Fruit fly (Drosophila melanogaster): ENCODE data around the gene GstD11.
A peak's percentile ranks its signal among the peaks of the same experiment; 100 is the strongest.

Gene GstD11

DNA sequence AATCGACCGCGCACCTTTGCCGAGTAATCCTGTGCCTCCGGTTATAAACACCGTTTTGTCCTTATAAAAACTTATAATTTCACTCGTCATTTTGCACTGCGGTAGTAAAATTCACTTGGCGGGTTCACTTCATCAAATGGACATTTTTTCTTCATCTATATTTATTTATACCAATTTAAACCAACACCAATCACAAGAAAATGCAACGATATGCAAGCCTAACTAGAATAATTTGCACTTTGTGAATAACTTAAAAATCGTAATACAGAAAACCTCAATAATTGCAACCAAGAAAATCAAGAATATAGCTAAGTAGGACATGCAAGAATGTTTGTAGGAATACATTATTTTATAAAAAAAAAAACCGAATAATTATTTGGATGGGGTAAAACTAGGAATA, 12.7 kb downstream of the GstD11 start, which contains the start of the genes CG10096 and CG10097:
TSS of gene CG10096 (minus strand) at position 101 of the 400 bp plus-strand sequence.
TSS of gene CG10097 (minus strand) at position 101 of the 400 bp plus-strand sequence.
- TF ChIP-seq noc (tag; optimal IDR thresholded peaks at IDR 0.05) = no peak

DNA sequence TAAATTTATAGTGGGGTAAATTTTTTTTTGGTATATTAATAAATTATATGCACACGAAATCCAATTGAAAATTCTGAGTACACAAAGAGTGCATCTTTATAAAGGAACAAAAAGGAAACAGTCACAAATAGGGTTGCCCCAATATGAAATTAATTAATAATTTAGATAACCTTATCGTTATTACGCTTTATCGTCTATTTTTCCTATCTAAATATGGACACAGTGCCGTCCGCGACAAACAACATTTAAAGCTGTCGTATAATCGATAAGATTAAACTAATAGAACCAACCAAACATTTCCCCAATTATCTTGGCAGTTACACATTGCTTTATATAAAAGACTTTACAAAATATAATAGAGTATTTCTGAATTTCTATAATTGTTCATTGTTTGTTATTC, 14.9 kb downstream of the GstD11 start:
- TF ChIP-seq noc (tag; optimal IDR thresholded peaks at IDR 0.05) = no peak

DNA sequence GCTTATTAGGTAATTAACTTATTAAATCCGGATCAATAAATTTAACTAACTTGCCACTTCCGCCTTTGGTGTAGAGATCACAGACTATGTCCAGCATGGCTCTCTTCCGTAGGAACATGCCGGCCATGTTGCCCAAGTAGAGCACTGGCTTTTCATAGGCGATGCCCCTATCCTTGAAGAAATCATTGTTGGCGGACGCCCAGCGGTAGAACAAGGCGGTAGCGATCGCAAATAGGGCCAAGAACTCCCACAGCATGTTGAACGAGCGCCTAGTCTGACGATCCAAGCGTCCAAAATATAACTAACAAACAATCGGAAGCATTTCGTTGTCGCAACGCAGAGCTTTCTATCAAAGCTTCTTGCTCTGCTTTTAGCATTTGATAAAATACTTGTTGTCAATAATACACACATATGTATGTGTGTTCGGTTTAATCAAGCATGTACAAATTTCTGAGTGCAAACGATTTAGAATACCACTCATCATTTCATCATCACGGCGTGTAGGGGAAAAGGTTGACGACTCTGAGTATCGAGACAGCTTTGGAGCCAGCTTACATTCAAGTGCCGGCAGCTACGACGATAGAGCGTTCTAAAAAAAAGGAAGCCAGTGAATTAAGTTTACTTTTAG, 15.6 kb downstream of the GstD11 start, which contains the start of gene Cyp9f3:
TSS of gene Cyp9f3 (minus strand) at position 310 of the 628 bp plus-strand sequence.
- no peak for TF ChIP-seq noc (tag; optimal IDR thresholded peaks at IDR 0.05)

DNA sequence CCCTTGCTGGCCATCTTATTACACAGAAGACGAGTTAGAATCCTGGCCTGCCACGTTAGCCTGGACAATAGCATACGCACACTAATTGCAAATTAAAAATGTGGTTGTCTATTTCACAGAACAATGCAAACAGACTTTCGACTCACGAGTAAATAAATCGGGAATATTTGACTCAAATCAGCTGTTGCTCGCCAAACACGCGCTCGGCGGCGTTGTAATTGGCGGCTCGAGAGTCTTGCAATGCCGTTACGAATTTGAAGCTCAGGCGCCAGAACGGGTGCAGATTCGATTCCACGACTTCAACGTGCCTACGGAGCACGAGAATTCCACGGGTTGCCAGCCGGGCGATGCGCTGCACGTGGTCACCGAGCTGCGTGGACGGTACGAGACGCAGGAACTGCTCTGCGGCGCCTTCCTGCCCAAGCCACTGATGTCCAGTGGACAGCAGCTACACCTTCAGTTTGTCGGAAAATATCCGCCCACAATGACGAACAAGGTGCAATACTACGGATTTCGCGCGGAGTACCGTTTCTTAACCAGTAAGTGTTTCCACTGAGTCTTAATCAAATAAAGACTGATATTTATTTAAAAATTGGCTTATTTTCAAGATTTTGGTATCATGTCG, 18.6 kb downstream of the GstD11 start, which contains the start of gene DNAlig3:
TSS of gene DNAlig3 (minus strand) at position 168 of the 625 bp plus-strand sequence.
- TF ChIP-seq noc (tag; optimal IDR thresholded peaks at IDR 0.05) = no peak

DNA sequence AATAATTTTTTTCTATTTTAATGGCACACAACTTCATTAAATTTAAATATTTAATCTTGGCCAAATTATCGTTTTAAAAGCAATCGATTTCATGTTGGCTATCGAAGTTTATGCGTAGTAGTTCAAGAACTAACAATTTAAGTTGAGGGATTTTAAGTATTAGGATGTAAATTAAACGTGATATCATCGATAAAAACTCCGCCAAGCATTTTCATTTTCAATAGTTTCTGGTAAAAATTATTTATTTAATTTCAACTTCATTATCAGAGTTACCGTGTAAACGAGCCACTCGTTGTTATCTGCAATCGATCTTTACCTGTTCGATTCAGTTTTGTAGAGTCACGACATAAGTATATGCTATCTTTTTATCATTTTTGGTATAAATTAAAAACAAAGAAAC, 19.8 kb downstream of the GstD11 start:
- peak; percentile 97 for TF ChIP-seq noc (tag; optimal IDR thresholded peaks at IDR 0.05)

DNA sequence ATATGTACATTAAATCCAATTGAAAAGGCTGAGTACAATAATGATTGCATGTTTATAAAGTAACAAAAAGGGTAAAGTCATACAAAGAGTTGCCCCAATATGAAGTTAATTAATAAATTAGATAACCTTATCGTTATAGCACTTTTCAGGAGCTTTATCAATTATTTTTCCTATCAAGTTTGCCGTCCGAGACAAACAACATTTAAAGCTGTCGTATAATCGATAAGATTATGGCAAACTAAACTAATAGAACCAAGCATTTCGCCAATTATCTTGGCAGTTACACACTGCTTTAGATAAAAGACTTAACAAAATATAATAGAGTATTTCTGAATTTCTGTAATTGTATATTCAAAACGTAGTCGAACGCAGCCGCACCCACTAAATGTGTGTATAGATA, 22.0 kb downstream of the GstD11 start:
- TF ChIP-seq noc (tag; optimal IDR thresholded peaks at IDR 0.05) = no peak

DNA sequence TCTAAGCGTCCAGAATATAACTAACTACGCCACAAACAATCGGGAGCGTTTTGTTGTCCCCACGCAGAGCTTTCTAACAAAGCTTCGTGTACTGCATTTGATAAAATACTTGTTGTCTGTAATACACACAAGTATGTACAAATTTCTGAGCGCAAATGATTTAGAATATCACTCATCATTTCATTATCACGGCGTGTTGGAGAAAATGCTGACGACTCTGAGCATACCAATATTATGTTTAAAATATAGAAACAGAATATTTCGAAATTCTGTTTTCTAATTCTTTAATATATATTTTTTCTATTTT, 22.7 kb downstream of the GstD11 start, which contains the start of gene Cyp9f2:
TSS of gene Cyp9f2 (minus strand) at position 101 of the 307 bp plus-strand sequence.
- TF ChIP-seq noc (tag; optimal IDR thresholded peaks at IDR 0.05) = no peak

DNA sequence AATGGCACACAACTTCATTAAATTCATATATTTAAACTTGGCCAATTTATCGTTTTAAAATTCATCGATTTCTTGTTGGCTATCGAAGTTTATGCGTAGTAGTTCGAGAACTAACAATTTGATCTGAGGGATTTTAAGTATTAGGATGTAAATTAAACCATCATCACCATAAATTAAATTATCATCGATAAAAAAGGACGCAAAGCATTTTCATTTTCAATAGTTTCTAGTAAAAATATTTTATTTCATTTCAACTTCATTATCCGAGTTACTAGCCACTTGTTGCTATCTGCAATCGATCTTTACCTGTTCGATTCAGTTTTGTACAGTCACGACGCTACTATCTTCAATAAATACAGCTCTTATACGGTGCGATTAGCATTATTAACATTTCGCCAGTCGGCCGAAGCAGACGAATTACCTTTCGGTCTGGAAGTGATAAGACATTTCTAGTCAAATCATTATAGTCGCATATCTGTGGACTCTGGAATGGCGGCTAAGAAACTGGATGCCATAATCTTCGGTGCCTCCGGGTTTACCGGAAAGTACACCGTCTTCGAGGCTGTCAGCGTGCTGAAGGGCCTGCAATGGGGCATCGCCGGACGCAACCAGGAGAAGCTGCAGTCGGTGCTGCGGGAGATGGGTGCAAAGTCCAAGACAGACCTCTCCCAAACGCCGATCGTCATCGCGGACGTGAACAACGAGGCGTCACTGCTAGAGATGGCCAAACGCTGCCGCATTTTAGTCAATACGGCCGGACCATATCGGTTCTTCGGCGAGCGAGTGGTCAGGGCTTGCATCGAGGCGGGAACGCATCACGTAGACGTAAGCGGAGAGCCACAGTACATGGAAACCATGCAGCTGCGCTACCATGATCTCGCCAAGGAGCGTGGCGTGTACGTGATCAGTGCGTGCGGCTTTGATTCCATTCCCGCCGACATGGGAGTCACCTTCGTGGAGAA, 23.4 kb downstream of the GstD11 start, which contains the start of gene CG5167:
TSS of gene CG5167 (plus strand) at position 298 of the 962 bp plus-strand sequence.
- TF ChIP-seq noc (tag; optimal IDR thresholded peaks at IDR 0.05) = peak; percentile 68

DNA sequence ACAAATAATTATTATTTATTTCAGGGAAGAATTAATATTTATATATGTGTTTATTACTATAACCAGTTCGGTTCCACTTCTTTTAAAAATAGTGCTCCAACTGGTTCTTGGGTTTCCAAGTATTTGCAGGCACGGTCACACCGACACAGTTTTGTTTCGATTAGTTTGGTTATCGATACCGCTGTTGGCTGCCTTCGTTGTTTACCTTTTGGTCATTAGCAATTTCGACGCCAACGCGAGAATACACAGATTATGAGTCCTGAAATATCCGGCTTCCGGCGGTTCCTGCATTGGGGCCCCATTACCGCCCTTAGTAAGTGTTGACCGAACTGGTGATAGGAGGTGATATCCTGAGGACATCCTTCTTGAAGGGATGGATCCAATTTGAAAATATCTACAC, 25.0 kb downstream of the GstD11 start, which contains the start of gene CG5196:
TSS of gene CG5196 (plus strand) at position 157 of the 400 bp plus-strand sequence.
- peak; percentile 37 for TF ChIP-seq noc (tag; optimal IDR thresholded peaks at IDR 0.05)

DNA sequence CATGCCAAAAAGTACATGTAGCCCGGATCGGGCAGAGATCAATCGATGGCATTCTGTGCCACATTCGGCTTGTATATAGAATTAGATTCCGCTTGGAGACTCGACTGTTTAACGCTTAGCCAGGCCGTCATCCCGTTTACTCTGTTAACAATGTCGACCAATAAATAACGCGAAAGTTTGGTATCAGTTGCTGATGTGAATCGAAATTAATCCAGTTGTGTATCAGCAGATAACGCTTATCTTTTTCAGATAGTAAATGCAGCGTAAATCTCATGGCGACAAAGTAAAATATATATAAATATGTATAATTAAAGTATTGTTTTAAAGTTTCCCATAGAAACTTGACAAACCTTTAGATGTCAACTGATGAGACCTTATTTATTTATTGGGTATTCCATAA, 28.3 kb downstream of the GstD11 start:
- TF ChIP-seq noc (tag; optimal IDR thresholded peaks at IDR 0.05) = peak; percentile 63

DNA sequence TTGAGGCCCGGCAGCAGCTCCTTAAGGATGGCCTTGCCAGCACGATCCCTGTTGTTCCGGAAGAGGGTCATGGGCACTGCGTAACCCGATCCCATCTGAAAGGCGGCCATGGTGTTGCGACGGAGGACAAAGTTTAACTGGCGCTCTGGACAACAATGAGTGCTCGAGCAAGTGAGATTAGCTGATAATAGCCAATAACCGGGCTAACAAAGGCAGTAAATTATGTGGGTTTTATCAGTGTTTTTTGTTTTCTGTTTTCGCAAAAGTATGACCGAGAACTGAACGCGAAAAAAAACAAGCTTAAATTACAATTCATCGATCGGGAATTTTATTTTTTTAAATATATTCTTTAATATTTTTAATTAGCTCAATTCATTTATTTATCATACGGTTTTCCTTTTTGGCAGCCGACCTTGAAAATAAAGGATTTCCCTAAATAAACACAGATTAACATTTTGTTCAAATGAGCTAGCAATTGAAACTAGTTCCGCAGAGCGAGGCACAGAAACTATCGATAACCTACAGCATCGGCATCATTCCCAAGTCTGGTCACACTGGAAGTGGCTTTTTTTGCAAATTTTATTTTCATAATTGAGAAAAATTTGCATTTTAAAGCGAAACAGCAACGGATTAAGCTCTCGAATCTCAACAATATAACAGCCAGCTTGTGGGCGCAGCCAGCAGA, 30.3 kb downstream of the GstD11 start, which contains the start of the genes Dip-C and pps:
TSS of gene Dip-C (minus strand) at position 486 of the 685 bp plus-strand sequence.
TSS of gene pps (plus strand) at position 555 of the 685 bp plus-strand sequence.
- no peak for TF ChIP-seq noc (tag; optimal IDR thresholded peaks at IDR 0.05)

DNA sequence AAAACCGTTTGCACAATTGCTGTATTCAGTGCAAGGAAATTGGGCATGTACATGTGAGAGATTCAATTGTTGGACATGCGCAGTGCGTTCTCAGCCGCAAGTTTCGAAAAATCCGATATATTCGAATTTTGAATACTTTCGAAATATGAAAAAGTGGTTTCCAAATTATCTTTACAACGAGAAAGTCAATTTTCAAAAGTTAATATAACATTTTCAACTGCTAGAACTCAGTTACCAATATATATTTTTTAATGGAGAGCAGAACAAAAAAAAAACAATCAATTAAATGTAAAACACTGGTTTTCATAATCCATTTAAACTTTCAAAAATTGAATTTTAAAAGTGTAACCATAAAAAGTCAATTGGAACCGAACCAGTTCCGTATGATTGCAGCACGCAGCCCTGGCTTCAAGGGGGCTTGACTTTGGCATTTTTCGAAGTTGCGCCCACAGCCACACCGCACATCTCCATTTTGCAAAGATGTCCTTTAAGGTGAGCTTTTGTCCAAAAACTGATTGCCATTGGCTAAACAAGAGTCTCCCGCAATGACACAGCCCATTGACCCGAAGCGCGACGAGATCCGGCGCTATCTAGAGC, 39.3 kb downstream of the GstD11 start, which contains the start of the genes Scgbeta and CG17202:
TSS of gene Scgbeta (minus strand) at position 51 of the 597 bp plus-strand sequence.
TSS of gene CG17202 (plus strand) at position 390 of the 597 bp plus-strand sequence.
- no peak for TF ChIP-seq noc (tag; optimal IDR thresholded peaks at IDR 0.05)

DNA sequence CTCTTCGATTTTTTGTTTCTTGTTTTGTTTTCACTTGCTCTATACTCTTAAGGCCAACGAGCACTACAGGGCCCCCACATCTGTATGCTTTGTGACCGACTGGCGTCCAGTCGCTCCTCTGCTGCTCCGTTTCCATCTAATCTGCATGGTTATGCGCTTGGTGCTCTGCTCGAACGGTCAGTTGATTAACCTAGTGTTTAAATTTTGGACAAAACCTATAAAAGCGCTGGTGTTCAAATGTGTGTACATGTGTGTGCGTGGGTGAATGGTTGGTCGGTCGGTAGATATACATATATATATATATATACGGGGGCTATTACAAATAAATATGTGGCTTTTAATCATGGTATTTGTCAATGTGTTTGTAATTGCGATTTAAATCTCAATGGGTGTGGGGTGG, 40.9 kb downstream of the GstD11 start:
- no peak for TF ChIP-seq noc (tag; optimal IDR thresholded peaks at IDR 0.05)

DNA sequence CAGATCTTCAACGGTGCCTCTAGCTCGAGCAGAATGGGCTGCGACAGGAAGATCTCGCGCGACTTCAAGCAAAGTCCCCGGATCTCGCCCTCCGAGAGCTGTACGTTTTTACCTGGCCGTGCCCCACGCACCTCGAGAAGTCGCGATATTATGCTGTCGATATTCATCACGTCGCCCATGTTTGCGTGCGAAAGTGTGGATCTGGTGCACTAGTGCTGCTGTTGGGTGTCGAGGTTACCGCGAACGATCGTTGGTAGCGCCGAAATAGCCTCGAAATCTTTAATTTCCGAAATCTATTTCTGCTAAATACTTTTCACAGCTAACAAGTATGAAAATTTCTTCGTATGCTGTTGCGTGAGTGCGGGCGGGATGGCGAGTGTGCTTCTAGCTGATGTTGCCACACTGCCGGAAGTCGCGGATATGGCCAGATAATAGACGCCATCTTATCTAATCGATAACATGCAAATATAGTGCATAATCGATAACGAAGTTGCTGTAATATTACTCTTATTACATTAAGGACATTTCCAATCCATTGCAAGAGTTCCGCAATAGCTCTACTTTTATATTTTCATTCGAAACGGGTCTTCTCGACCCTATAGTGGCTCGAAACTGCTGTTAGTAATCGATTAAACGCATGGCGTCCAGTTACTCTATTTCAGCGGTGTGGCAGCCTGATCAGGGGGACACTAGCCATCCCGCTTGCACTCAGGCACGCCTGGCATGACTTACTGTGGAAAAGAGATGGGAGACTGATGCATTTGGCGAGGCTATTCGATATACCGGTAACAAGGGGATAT, 42.6 kb downstream of the GstD11 start, which contains the start of gene Pp1-87B:
TSS of gene Pp1-87B (minus strand) at position 408 of the 800 bp plus-strand sequence.
- no peak for TF ChIP-seq noc (tag; optimal IDR thresholded peaks at IDR 0.05)

Data from whole organism, larva.